Worm (Caenorhabditis elegans): ENCODE measurements around the gene fbxa-156.

DNA sequence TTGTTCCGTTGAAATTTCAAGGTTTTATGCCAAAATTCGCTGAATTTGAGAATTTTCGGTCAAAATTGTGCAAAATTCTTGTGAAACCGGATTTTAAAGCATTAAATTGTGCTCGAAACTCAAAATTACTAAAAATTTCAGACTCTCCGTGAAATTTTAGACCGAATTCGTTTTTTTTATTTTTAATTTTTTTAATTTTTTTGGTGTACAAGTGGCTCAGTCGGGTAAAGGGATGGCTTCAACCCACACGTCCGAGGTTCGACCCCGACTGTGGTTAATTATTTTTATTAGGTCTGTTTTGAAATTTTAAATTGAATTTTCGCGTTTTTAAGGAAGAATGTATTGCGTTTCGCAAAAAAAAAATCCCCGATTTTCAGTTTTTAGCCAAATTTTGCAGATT is 42.4 kb upstream of the fbxa-156 start:
- TF ChIP-seq ces-1 (GFP tag; optimal IDR thresholded peaks at IDR 0.05): no peak
- TF ChIP-seq unc-62 (GFP tag; optimal IDR thresholded peaks at IDR 0.05): no peak
- no peak for TF ChIP-seq lin-13 (tag; optimal IDR thresholded peaks at IDR 0.05)
- TF ChIP-seq nhr-76 (tag; optimal IDR thresholded peaks at IDR 0.05): no peak
- no peak for TF ChIP-seq elt-1 (tag; optimal IDR thresholded peaks at IDR 0.05; ENCODE audit: borderline replicate concordance, insufficient read depth)
- no peak for TF ChIP-seq snpc-4 (tag; optimal IDR thresholded peaks at IDR 0.05)
